Fruit fly (Drosophila melanogaster): ENCODE measurements around the gene Sgsf.

DNA sequence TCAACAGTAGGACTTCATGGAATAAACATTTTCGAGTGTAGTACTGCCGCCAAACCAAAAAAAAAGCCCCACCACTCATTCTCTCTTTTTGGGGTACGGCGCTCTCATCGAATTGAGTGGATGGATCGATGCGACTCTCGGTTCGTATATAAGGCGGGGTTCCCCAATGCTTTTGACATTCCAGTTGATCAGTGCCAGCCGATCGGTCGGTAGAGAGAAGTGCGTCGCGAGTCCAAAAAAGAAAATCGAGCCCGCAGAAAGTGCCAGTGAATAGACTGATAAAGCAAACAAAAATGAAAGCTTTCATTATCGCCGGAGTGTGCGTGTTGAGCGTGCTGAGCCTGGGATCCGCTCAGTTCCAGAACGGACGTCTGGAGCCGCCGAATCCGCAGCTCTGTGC lies 18.4 kb downstream of the Sgsf start, which contains the start of gene CG4115:
- TF ChIP-seq Ets98B (GFP tag; IDR thresholded peaks at IDR 0.05) (peak; percentile 33; the same call in 1 of the 2 replicates), rn (GFP tag; IDR thresholded peaks at IDR 0.05) (no peak), gl (tag; optimal IDR thresholded peaks at IDR 0.05) (no peak)

Data from whole organism, pupa.